Worm (Caenorhabditis elegans) whole organism, L4/young adult: Measurements from ENCODE around the gene H10E21.5.

Source experiments
- W03F9.2 ChIP-seq: fragments of 150-350 bp; optimal IDR thresholded peaks from 2 replicates; lab custom pipeline; 2014; ENCODE audit warnings: missing biosample characterization, missing genetic modification characterization
- him-1 ChIP-seq: sonication (generic microtip); optimal IDR thresholded peaks from 2 replicates; lab custom pipeline; 2016; ENCODE audit warnings: missing genotype, missing genetic modification reagents, missing genetic modification characterization, missing compliant biosample characterization

DNA sequence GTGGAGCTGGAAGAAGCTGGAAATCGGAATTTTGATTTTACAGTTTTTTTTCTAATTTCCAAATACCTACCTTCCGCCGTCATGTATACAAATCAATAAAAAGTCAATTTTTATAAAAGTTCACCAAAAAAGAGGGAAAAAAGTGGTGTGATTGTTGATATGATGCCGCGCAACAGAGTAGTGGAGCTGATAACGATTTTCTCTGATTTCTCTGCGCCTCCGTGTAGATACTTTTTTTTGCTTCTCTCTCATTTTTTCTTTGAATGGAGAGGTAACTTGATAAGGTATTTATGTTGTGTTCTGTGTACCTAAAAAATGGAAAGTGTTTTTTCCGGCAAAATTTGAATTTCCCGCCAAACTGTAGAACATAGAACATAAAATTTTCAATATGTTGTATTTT, 9.1 kb downstream of the H10E21.5 start, which contains the start of gene nhr-80:
- no peak for TF ChIP-seq him-1 (tag; lab: Kevin White, UChicago)
- no peak for TF ChIP-seq W03F9.2
